Fruit fly (Drosophila melanogaster) whole organism, embryonic: ENCODE results near the gene mei-P26.

Experiments used
- Asciz ChIP-seq: fragments of 200-800 bp; sonication (Bioruptor generic); optimal IDR thresholded peaks from 2 replicates; lab custom pipeline; 2017; ENCODE audit warnings: missing biosample characterization, mild to moderate bottlenecking, missing genetic modification characterization, missing genetic modification reagents
- Awh ChIP-seq: fragments of 200-800 bp; sonication (Bioruptor generic); IDR thresholded peaks from 2 replicates; pipeline ENCODE4, ENCODE4 v1.3.6; 2022; ENCODE audit warnings: missing biosample characterization, missing genetic modification characterization
- BtbVII ChIP-seq: fragments of 200-800 bp; sonication (Bioruptor generic); optimal IDR thresholded peaks from 3 replicates; lab custom pipeline; 2017; ENCODE audit warnings: missing biosample characterization, mild to moderate bottlenecking, missing genetic modification characterization
- CG11085 ChIP-seq: fragments of 200-800 bp; sonication (Bioruptor generic); IDR thresholded peaks from 2 replicates; pipeline ENCODE4 v1.3.6; 2022; ENCODE audit warnings: missing biosample characterization, missing genetic modification characterization
- CG12071 ChIP-seq: fragments of 200-800 bp; sonication (Bioruptor generic); optimal IDR thresholded peaks from 3 replicates; lab custom pipeline; 2018; ENCODE audit warnings: missing biosample characterization, mild to moderate bottlenecking, missing genetic modification characterization
- CG12104 ChIP-seq: fragments of 200-800 bp; sonication (Bioruptor generic); optimal IDR thresholded peaks from 3 replicates; lab custom pipeline; 2016; ENCODE audit warnings: missing biosample characterization, missing genetic modification characterization
- CG13894 ChIP-seq: fragments of 200-800 bp; sonication (Bioruptor generic); optimal IDR thresholded peaks from 3 replicates; lab custom pipeline; 2018; ENCODE audit warnings: missing biosample characterization, mild to moderate bottlenecking, missing genetic modification characterization, moderate library complexity
- CG1603 ChIP-seq: fragments of 200-800 bp; sonication (Bioruptor generic); optimal IDR thresholded peaks from 2 replicates; lab custom pipeline; 2019; ENCODE audit warnings: missing biosample characterization, mild to moderate bottlenecking, missing genetic modification characterization, moderate library complexity
- CG2712 ChIP-seq: fragments of 200-800 bp; optimal IDR thresholded peaks from 3 replicates; lab custom pipeline; 2019; ENCODE audit warnings: missing biosample characterization, mild to moderate bottlenecking, missing genetic modification characterization, moderate library complexity
- CG30403 ChIP-seq: fragments of 200-800 bp; sonication (Bioruptor generic); optimal IDR thresholded peaks from 3 replicates; lab custom pipeline; 2016; ENCODE audit warnings: missing biosample characterization, missing genetic modification characterization
- CG31224 ChIP-seq: fragments of 200-800 bp; sonication (Bioruptor generic); IDR thresholded peaks from 2 replicates; pipeline ENCODE4 v1.3.6; 2022; ENCODE audit warnings: missing biosample characterization, missing genetic modification characterization
- CG4707 ChIP-seq: fragments of 200-800 bp; sonication (Bioruptor generic); optimal IDR thresholded peaks from 2 replicates; lab custom pipeline; 2018; ENCODE audit warnings: missing biosample characterization, mild to moderate bottlenecking, missing genetic modification characterization, moderate library complexity
- CG6854 ChIP-seq: fragments of 200-800 bp; sonication (Bioruptor generic); optimal IDR thresholded peaks from 3 replicates; lab custom pipeline; 2017; ENCODE audit warnings: missing biosample characterization, mild to moderate bottlenecking, missing genetic modification characterization
- CG7963 ChIP-seq: fragments of 200-800 bp; sonication (Bioruptor generic); IDR thresholded peaks from 3 replicates; pipeline ENCODE4 v1.3.6; 2022; ENCODE audit warnings: missing biosample characterization, missing genetic modification characterization; ENCODE audit not compliant: partially characterized antibody
- CG8290 ChIP-seq, 3 experiments: fragments of 200-800 bp; sonication (Bioruptor generic); optimal IDR thresholded peaks; 2 replicates each; lab custom pipeline; 2016 to 2019; ENCODE audit warnings: missing biosample characterization in 3 of 3, missing genetic modification characterization in 3 of 3, mild to moderate bottlenecking in 2 of 3, moderate library complexity in 1 of 3
- D ChIP-seq, 2 experiments: fragments of 200-800 bp in 1 of 2; fragments of >200 bp in 1 of 2; sonication (Bioruptor generic) in 1 of 2; optimal IDR thresholded peaks; 2 replicates in 1 of 2; 3 replicates in 1 of 2; lab custom pipeline; 2017; ENCODE audit warnings: mild to moderate bottlenecking in 1 of 2, missing biosample characterization in 1 of 2, missing genetic modification characterization in 1 of 2, missing genetic modification reagents in 1 of 2
- Dbx ChIP-seq: fragments of 200-800 bp; sonication (Bioruptor generic); IDR thresholded peaks from 3 replicates; pipeline ENCODE4 v1.3.6; 2022; ENCODE audit warnings: missing biosample characterization, missing genetic modification characterization
- Dip3 ChIP-seq: fragments of 200-800 bp; sonication (Bioruptor generic); optimal IDR thresholded peaks from 3 replicates; lab custom pipeline; 2016; ENCODE audit warnings: missing biosample characterization, missing genetic modification characterization
- Elba2 ChIP-seq: fragments of 200-800 bp; sonication (Bioruptor generic); optimal IDR thresholded peaks from 3 replicates; lab custom pipeline; 2016; ENCODE audit warnings: missing biosample characterization, missing genetic modification characterization
- GATAe ChIP-seq: fragments of 200-800 bp; sonication (Bioruptor generic); conservative IDR thresholded peaks from 2 replicates; pipeline ENCODE4 v1.3.6; 2022; ENCODE audit warnings: missing biosample characterization, missing genetic modification characterization
- Hand ChIP-seq: fragments of 200-800 bp; sonication (Bioruptor generic); optimal IDR thresholded peaks from 2 replicates; lab custom pipeline; 2017; ENCODE audit warnings: mild to moderate bottlenecking, missing biosample characterization, missing genetic modification reagents, missing genetic modification characterization
- Lhr ChIP-seq: fragments of 200-800 bp; sonication (Bioruptor generic); optimal IDR thresholded peaks from 3 replicates; lab custom pipeline; 2017; ENCODE audit warnings: mild to moderate bottlenecking, missing biosample characterization, missing genetic modification reagents, missing genetic modification characterization
- Mes4 ChIP-seq: fragments of 200-800 bp; sonication (Bioruptor generic); optimal IDR thresholded peaks from 2 replicates; lab custom pipeline; 2016; ENCODE audit warnings: missing biosample characterization, missing genetic modification characterization
- Rfx ChIP-seq: fragments of 200-800 bp; sonication (Bioruptor generic); IDR thresholded peaks from 2 replicates; pipeline ENCODE4 v1.3.6; 2022; ENCODE audit warnings: missing biosample characterization, missing genetic modification characterization
- Spps ChIP-seq: fragments of 200-800 bp; sonication (Bioruptor generic); optimal IDR thresholded peaks from 2 replicates; lab custom pipeline; 2018; ENCODE audit warnings: missing biosample characterization, mild to moderate bottlenecking, missing genetic modification characterization
- al ChIP-seq: fragments of 200-800 bp; sonication (Bioruptor generic); IDR thresholded peaks from 2 replicates; pipeline ENCODE4 v1.3.6; 2022; ENCODE audit warnings: missing biosample characterization, missing genetic modification characterization
- dmrt11E ChIP-seq: fragments of 200-800 bp; sonication (Bioruptor generic); optimal IDR thresholded peaks from 3 replicates; lab custom pipeline; 2018; ENCODE audit warnings: missing biosample characterization, mild to moderate bottlenecking, missing genetic modification characterization, moderate library complexity
- fd64A ChIP-seq: fragments of 200-800 bp; sonication (Bioruptor generic); optimal IDR thresholded peaks from 3 replicates; lab custom pipeline; 2018; ENCODE audit warnings: missing biosample characterization, mild to moderate bottlenecking, missing genetic modification characterization
- gsb ChIP-seq: fragments of 200-800 bp; sonication (Bioruptor generic); IDR thresholded peaks from 2 replicates; pipeline ENCODE4 v1.3.6; 2022; ENCODE audit warnings: missing biosample characterization, missing genetic modification characterization
- insv ChIP-seq, 2 experiments: fragments of 200-800 bp; sonication (Bioruptor generic); optimal IDR thresholded peaks; 3 replicates each; lab custom pipeline; 2016 to 2018; ENCODE audit warnings: missing biosample characterization in 2 of 2, missing genetic modification characterization in 2 of 2
- jigr1 ChIP-seq: fragments of 200-800 bp; sonication (Bioruptor generic); IDR thresholded peaks from 3 replicates; pipeline ENCODE4 v1.3.6; 2022; ENCODE audit warnings: missing biosample characterization, missing genetic modification characterization
- kni ChIP-seq: fragments of 200-800 bp; sonication (Bioruptor generic); optimal IDR thresholded peaks from 3 replicates; lab custom pipeline; 2017; ENCODE audit warnings: mild to moderate bottlenecking, missing biosample characterization, missing genetic modification reagents, missing genetic modification characterization
- lov ChIP-seq, 2 experiments: fragments of 200-800 bp in 1 of 2; fragments of >200 bp in 1 of 2; sonication (Bioruptor generic) in 1 of 2; IDR thresholded peaks in 1 of 2; optimal IDR thresholded peaks in 1 of 2; 2 replicates in 1 of 2; 3 replicates in 1 of 2; pipeline versions ENCODE4 v1.3.6 to Lab custom; 2017 to 2022; ENCODE audit warnings: missing biosample characterization in 1 of 2, missing genetic modification characterization in 1 of 2
- nau ChIP-seq: fragments of 200-800 bp; sonication (Bioruptor generic); optimal IDR thresholded peaks from 3 replicates; lab custom pipeline; 2017; ENCODE audit warnings: missing biosample characterization, mild to moderate bottlenecking, missing genetic modification characterization, missing genetic modification reagents
- row ChIP-seq: fragments of 200-800 bp; sonication (Bioruptor generic); IDR thresholded peaks from 3 replicates; pipeline ENCODE4 v1.3.6; 2022; ENCODE audit warnings: missing biosample characterization, missing genetic modification characterization
- scrt ChIP-seq: fragments of 200-800 bp; sonication (Bioruptor generic); optimal IDR thresholded peaks from 2 replicates; lab custom pipeline; 2018; ENCODE audit warnings: missing biosample characterization, mild to moderate bottlenecking, missing genetic modification characterization, moderate library complexity
- sens ChIP-seq: fragments of 200-800 bp; sonication (Bioruptor generic); peaks from one replicate; lab custom pipeline; 2016; ENCODE audit warnings: missing biosample characterization, missing genetic modification characterization
- slbo ChIP-seq: fragments of 200-800 bp; sonication (Bioruptor generic); IDR thresholded peaks from 2 replicates; pipeline ENCODE4 v1.3.6; 2022; ENCODE audit warnings: missing biosample characterization, missing genetic modification characterization
- slp2 ChIP-seq: fragments of 200-800 bp; sonication (Bioruptor generic); optimal IDR thresholded peaks from 2 replicates; lab custom pipeline; 2016; ENCODE audit warnings: missing biosample characterization, missing genetic modification characterization
- tap ChIP-seq: fragments of 200-800 bp; optimal IDR thresholded peaks from 3 replicates; lab custom pipeline; 2019; ENCODE audit warnings: missing biosample characterization, mild to moderate bottlenecking, missing genetic modification characterization, moderate library complexity
- tll ChIP-seq, 2 experiments: fragments of 200-800 bp in 1 of 2; fragments of >200 bp in 1 of 2; sonication (Bioruptor generic) in 1 of 2; optimal IDR thresholded peaks; 2 replicates each; lab custom pipeline; 2017 to 2019; ENCODE audit warnings: missing biosample characterization in 2 of 2, missing genetic modification characterization in 2 of 2, mild to moderate bottlenecking in 1 of 2, moderate library complexity in 1 of 2
- tna ChIP-seq: fragments of 200-800 bp; sonication (Bioruptor generic); IDR thresholded peaks from 2 replicates; pipeline ENCODE4 v1.3.6; 2022; ENCODE audit warnings: missing biosample characterization, missing genetic modification characterization; ENCODE audit not compliant: partially characterized antibody
- usp ChIP-seq: fragments of >200 bp; optimal IDR thresholded peaks from 2 replicates; lab custom pipeline; 2017; ENCODE audit warnings: missing biosample characterization, missing genetic modification characterization
- vnd ChIP-seq: fragments of 200-800 bp; sonication (Bioruptor generic); IDR thresholded peaks from 3 replicates; pipeline ENCODE4 v1.3.6; 2022; ENCODE audit warnings: missing biosample characterization, missing genetic modification characterization; ENCODE audit not compliant: partially characterized antibody
- zen ChIP-seq: fragments of 200-800 bp; sonication (Bioruptor generic); optimal IDR thresholded peaks from 3 replicates; lab custom pipeline; 2018; ENCODE audit warnings: missing biosample characterization, mild to moderate bottlenecking, missing genetic modification characterization, moderate library complexity
- zf30C ChIP-seq: fragments of 200-800 bp; sonication (Bioruptor generic); optimal IDR thresholded peaks from 3 replicates; lab custom pipeline; 2018; ENCODE audit warnings: missing biosample characterization, mild to moderate bottlenecking, missing genetic modification characterization

mei-P26 gene

DNA sequence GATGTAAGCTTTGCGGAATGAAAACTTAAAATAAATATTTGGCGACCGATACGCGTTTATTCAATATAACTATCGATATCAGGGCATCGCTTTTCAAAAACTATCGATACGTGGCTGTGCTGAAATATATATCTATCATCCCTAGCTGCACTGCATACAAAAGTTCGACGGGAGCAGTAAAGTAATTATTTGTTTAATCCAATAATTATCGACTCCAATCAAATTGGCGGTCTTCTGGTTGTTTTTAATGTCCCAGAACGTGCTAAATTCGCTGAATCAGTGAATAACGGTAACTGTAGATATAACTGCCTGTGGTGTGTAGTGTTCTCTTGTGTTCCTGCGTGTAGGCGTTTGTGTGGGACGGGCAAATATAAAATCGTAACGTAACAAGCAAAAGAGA, at the start of gene mei-P26 (continued):
- TF ChIP-seq CG31224 (GFP tag; lab: Robert Waterston, UW) (no peak), CG11085 (no peak), jigr1 (no peak), tll (GFP tag; optimal IDR thresholded peaks at IDR 0.05; lab: Kevin White, UChicago) (no peak), Awh (GFP tag; lab: Robert Waterston, UW) (no peak), al (GFP tag; lab: Robert Waterston, UW) (no peak), CG2712 (tag; lab: Kevin White, UChicago) (peak; percentile 22)

dm6 chrX:9117831-9118230, 45.2 kb upstream of the mei-P26 start:
- TF ChIP-seq Asciz: no peak
- TF ChIP-seq Dip3 (GFP tag; lab: Kevin White, UChicago): no peak
- no peak for TF ChIP-seq Mes4
- peak; percentile 50 for TF ChIP-seq CG13894
- TF ChIP-seq CG4707: no peak
- TF ChIP-seq Dbx (GFP tag; lab: Robert Waterston, UW): no peak
- TF ChIP-seq Elba2 (GFP tag; lab: Kevin White, UChicago): peak; percentile 30
- TF ChIP-seq sens (GFP tag; lab: Kevin White, UChicago): peak; percentile 61
- TF ChIP-seq row (GFP tag; lab: Robert Waterston, UW): 0 out of 3 replicates have a peak, but pooled peaks have one; percentile 2
- no peak for TF ChIP-seq slbo (GFP tag; lab: Robert Waterston, UW)
- no peak for TF ChIP-seq lov (optimal IDR thresholded peaks at IDR 0.05; lab: Kevin White, UChicago)
- TF ChIP-seq lov (GFP tag; IDR thresholded peaks at IDR 0.05; lab: Robert Waterston, UW): no peak
- TF ChIP-seq insv (GFP tag; optimal IDR thresholded peaks at IDR 0.05; lab: Kevin White, UChicago): peak; percentile 49 to 96
- peak; percentile 4 for TF ChIP-seq zen
- TF ChIP-seq gsb: no peak

DNA sequence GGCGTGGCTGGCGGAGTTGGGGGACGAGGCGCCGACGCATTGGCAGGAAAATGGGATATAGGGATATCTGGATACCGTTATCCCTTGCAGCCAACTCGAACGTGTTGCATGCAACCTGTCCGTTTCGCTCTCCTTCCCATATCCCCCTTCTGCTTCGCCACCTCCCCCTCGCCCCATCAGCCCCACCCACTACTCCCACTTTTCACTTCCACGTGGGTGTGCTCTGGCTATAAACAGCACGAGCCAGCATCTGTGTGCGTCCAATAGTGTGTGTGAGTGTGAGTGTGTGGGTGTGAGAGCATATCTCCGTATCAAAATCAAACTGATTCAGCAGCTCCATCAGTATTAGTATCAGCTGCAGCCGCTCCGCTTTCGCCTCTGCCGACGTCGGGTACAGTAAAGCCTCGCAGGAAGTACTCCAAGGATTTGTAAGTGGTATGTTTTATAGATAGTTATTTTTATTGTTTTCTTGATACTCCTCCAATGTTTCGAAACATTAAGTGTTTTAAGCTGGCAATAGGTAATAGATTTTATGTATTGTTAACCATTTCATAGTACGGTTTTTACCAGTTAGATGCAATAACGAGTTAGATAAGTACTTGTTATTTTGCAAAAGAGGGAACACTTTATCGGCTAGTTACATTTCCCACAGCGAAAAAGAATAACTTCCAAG, 44.0 kb upstream of the mei-P26 start:
- TF ChIP-seq CG1603 (tag; lab: Kevin White, UChicago) (no peak), fd64A (peak; percentile 10), kni (GFP tag; lab: Kevin White, UChicago) (no peak), Spps (tag; lab: Kevin White, UChicago) (no peak), CG4707 (no peak), dmrt11E (no peak), CG7963 (no peak), GATAe (GFP tag; lab: Robert Waterston, UW) (no peak), CG12104 (GFP tag; lab: Kevin White, UChicago) (peak; percentile 17), tna (GFP tag; lab: Robert Waterston, UW) (no peak), CG12071 (no peak), slp2 (GFP tag; lab: Kevin White, UChicago) (peak; percentile 20), tap (peak; percentile 69), scrt (GFP tag; lab: Kevin White, UChicago) (peak; percentile 12), CG30403 (GFP tag; lab: Kevin White, UChicago) (no peak), zf30C (no peak), D (optimal IDR thresholded peaks at IDR 0.05; lab: Kevin White, UChicago) (no peak), D (GFP tag; optimal IDR thresholded peaks at IDR 0.05; lab: Kevin White, UChicago) (peak; percentile 59), Rfx (GFP tag; lab: Robert Waterston, UW) (0 out of 2 replicates have a peak, but pooled peaks have one; percentile 15), usp (GFP tag; lab: Kevin White, UChicago) (no peak), CG6854 (GFP tag; lab: Kevin White, UChicago) (peak; percentile 30), vnd (no peak), nau (GFP tag; lab: Kevin White, UChicago) (peak; percentile 49), Hand (no peak), Lhr (GFP tag; lab: Kevin White, UChicago) (no peak), CG8290 (GFP tag; optimal IDR thresholded peaks at IDR 0.05; lab: Kevin White, UChicago) (no peak), CG8290 (tag; optimal IDR thresholded peaks at IDR 0.05; lab: Kevin White, UChicago) (peak in 1 of 2 experiments; percentile 0), BtbVII (GFP tag; lab: Kevin White, UChicago) (peak; percentile 37)
